Worm (Caenorhabditis elegans): ENCODE measurements around the gene dlc-3.

The dlc-3 gene

DNA sequence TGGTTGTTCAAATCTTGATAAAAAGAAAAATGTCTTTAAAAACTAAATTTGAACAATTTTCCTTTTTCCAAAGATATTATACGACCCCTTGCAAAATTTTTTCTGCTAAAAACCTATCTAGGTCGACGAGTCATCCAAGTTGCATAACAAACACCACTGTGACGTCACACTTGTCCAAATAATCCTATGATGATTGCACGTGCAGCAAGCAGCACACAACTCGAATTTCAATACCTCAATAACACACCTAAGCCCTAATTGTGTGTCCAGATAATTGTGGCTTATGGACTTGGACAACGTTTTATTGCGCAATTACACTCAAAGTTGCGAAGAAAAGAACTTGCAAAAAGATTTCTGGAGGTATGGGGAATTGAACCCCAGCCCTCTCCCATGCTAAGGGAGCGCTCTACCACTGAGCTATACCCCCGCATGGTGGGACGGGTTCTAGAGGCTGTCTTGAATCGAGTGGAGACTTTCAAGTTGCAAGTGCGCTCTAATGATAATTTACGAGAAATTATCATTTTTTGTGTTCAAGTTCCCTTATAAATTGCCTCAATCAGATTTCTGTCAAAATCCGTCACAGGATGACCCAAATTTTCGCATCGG, 43.1 kb upstream of the dlc-3 start (continued):
- TF ChIP-seq ceh-32 (tag; optimal IDR thresholded peaks at IDR 0.05; ENCODE audit: poor library complexity) (no peak), ceh-44 (GFP tag; IDR thresholded peaks at IDR 0.05) (peak; percentile 67), spr-3 (GFP tag; optimal IDR thresholded peaks at IDR 0.05) (peak; percentile 66), set-16 (GFP tag; IDR thresholded peaks at IDR 0.05) (peak; percentile 23; the same call in 1 of the 2 replicates), madf-5 (GFP tag; IDR thresholded peaks at IDR 0.05) (0 out of 4 replicates have a peak, but pooled peaks of 1 of the 2 experiments have one; percentile 50), nhr-6 (tag; optimal IDR thresholded peaks at IDR 0.05) (peak; percentile 2), gei-8 (GFP tag; optimal IDR thresholded peaks at IDR 0.05) (no peak), pha-4 (GFP tag; IDR thresholded peaks at IDR 0.05) (peak; percentile 82; the same call in 1 of the 2 replicates), pha-4 (tag; optimal IDR thresholded peaks at IDR 0.05) (no peak), ctbp-1 (GFP tag; IDR thresholded peaks at IDR 0.05) (peak; percentile 63; the same call in 1 of the 2 replicates), ceh-62 (tag; optimal IDR thresholded peaks at IDR 0.05) (no peak), ceh-28 (tag; optimal IDR thresholded peaks at IDR 0.05) (no peak), daf-19 (GFP tag; conservative IDR thresholded peaks at IDR 0.05) (peak; percentile 81), vab-7 (GFP tag; IDR thresholded peaks at IDR 0.05) (peak; percentile 62), daf-12 (tag; optimal IDR thresholded peaks at IDR 0.05) (no peak), lim-7 (GFP tag; IDR thresholded peaks at IDR 0.05) (peak; percentile 85), ceh-20 (GFP tag; IDR thresholded peaks at IDR 0.05) (peak; percentile 63), aly-2 (tag; optimal IDR thresholded peaks at IDR 0.05) (no peak), mes-2 (tag; optimal IDR thresholded peaks at IDR 0.05; ENCODE audit: poor library complexity, severe bottlenecking) (peak; percentile 84), mxl-2 (GFP tag; conservative IDR thresholded peaks at IDR 0.05) (0 out of 2 replicates have a peak, but pooled peaks have one; percentile 37), mxl-3 (GFP tag; optimal IDR thresholded peaks at IDR 0.05) (peak; percentile 53), lin-38 (GFP tag; IDR thresholded peaks at IDR 0.05) (peak; percentile 99), lin-1 (GFP tag; IDR thresholded peaks at IDR 0.05) (peak; percentile 85), nhr-237 (tag; optimal IDR thresholded peaks at IDR 0.05) (no peak), snpc-1.2 (GFP tag; IDR thresholded peaks at IDR 0.05) (peak; percentile 99), T26A8.4 (GFP tag; IDR thresholded peaks at IDR 0.05) (peak; percentile 89), ztf-7 (tag; optimal IDR thresholded peaks at IDR 0.05) (peak; percentile 37), dmd-6 (GFP tag; IDR thresholded peaks at IDR 0.05) (peak; percentile 71), aha-1 (tag) (no peak), egl-43 (GFP tag; IDR thresholded peaks at IDR 0.05) (peak; percentile 93), fkh-10 (GFP tag; optimal IDR thresholded peaks at IDR 0.05) (no peak), Y105C5A.15 (GFP tag; IDR thresholded peaks at IDR 0.05) (0 out of 2 replicates have a peak, but pooled peaks have one; percentile 46), ceh-82 (tag; optimal IDR thresholded peaks at IDR 0.05) (no peak), ZK546.5 (tag; optimal IDR thresholded peaks at IDR 0.05) (no peak), daf-16 (GFP tag; optimal IDR thresholded peaks at IDR 0.05) (peak; percentile 50 to 55), daf-16 (tag; optimal IDR thresholded peaks at IDR 0.05) (peak; percentile 79), nhr-111 (GFP tag; optimal IDR thresholded peaks at IDR 0.05) (peak; percentile 26), zag-1 (tag; optimal IDR thresholded peaks at IDR 0.05) (no peak)

ce11 chrIV:16391470-16391869, 40.6 kb upstream of the dlc-3 start:
- TF ChIP-seq jun-1 (tag; optimal IDR thresholded peaks at IDR 0.05) = no peak
- peak in 1 of 2 experiments; percentile 3 for TF ChIP-seq unc-62 (GFP tag; optimal IDR thresholded peaks at IDR 0.05 in 1 of 2)
- TF ChIP-seq unc-62 (tag; optimal IDR thresholded peaks at IDR 0.05) = no peak
- TF ChIP-seq dmd-8 (GFP tag; IDR thresholded peaks at IDR 0.05) = no peak
- TF ChIP-seq ZK546.5 (tag; optimal IDR thresholded peaks at IDR 0.05) = no peak
- no peak for TF ChIP-seq pqm-1 (tag; optimal IDR thresholded peaks at IDR 0.05)

Measured in whole organism, L4 larva.